Worm (Caenorhabditis elegans): ENCODE results near the gene srr-10.

- no peak for TF ChIP-seq ama-1 (optimal IDR thresholded peaks at IDR 0.05)
- no peak for TF ChIP-seq T26A8.4 (GFP tag; IDR thresholded peaks at IDR 0.05)
- no peak for TF ChIP-seq ceh-62 (tag; optimal IDR thresholded peaks at IDR 0.05)
- TF ChIP-seq lin-39 (tag; optimal IDR thresholded peaks at IDR 0.05): no peak
- no peak for TF ChIP-seq nhr-76 (tag; optimal IDR thresholded peaks at IDR 0.05)
- TF ChIP-seq mep-1 (tag; optimal IDR thresholded peaks at IDR 0.05): no peak
- TF ChIP-seq unc-130 (GFP tag; optimal IDR thresholded peaks at IDR 0.05): no peak
- TF ChIP-seq arid-1 (GFP tag; conservative IDR thresholded peaks at IDR 0.05): no peak
- no peak for TF ChIP-seq unc-39 (tag; optimal IDR thresholded peaks at IDR 0.05)
- TF ChIP-seq set-16 (GFP tag; IDR thresholded peaks at IDR 0.05): no peak
- TF ChIP-seq nhr-11 (tag; optimal IDR thresholded peaks at IDR 0.05): no peak
- TF ChIP-seq Y75B8A.6 (GFP tag; IDR thresholded peaks at IDR 0.05): no peak
- TF ChIP-seq jun-1 (tag; optimal IDR thresholded peaks at IDR 0.05): no peak
- TF ChIP-seq vab-7 (GFP tag; IDR thresholded peaks at IDR 0.05): no peak
These were observed 11.4 kb upstream of the srr-10 start, which contains the start of the genes ZK105.6 and ZK105.8 for ce11 chrV:7723967-7724544.
